Worm (Caenorhabditis elegans) whole organism, mixed stage, embryonic: Measurements from ENCODE around the gene F35C11.4.

Source experiments
- elt-3 ChIP-seq: fragments of 150-350 bp; optimal IDR thresholded peaks from 2 replicates; lab custom pipeline; 2014; ENCODE audit warnings: missing biosample characterization, missing genetic modification characterization
- snpc-4 ChIP-seq: fragments of 150-350 bp; optimal IDR thresholded peaks from 2 replicates; lab custom pipeline; 2014; ENCODE audit warnings: missing biosample characterization, missing genetic modification characterization

- TF ChIP-seq snpc-4 (tag; lab: Kevin White, UChicago) (no peak), elt-3 (tag; lab: Kevin White, UChicago) (no peak)
Observed at ce11 chrII:8224623-8225022, 24.2 kb upstream of the F35C11.4 start.
